Worm (Caenorhabditis elegans) whole organism, L4 larva: ENCODE data around the gene smg-9.
A peak's percentile ranks its signal among the peaks of the same experiment; 100 is the strongest.

Experiments
- F10B5.3 ChIP-seq: sonication (generic microtip); optimal IDR thresholded peaks from 2 replicates; lab custom pipeline; 2016; ENCODE audit warnings: mild to moderate bottlenecking, missing genetic modification characterization, missing compliant biosample characterization
- F26F4.8 ChIP-seq: fragments of 200-800 bp; sonication (Bioruptor generic); conservative IDR thresholded peaks from 2 replicates; pipeline ENCODE4 v1.3.6; 2022; ENCODE audit warnings: missing genetic modification characterization, missing compliant biosample characterization
- F44E2.7 ChIP-seq: fragments of 200-800 bp; sonication (Bioruptor generic); IDR thresholded peaks from 2 replicates; pipeline ENCODE4 v2.1.2; 2022; ENCODE audit warnings: missing genetic modification characterization, missing compliant biosample characterization
- R02D3.7 ChIP-seq: fragments of 150-350 bp; sonication (generic microtip); optimal IDR thresholded peaks from 3 replicates; lab custom pipeline; 2014; ENCODE audit warnings: missing biosample characterization, missing genetic modification characterization
- T20F7.1 ChIP-seq: fragments of 200-800 bp; sonication (Bioruptor generic); optimal IDR thresholded peaks from 2 replicates; lab custom pipeline; 2018; ENCODE audit warnings: mild to moderate bottlenecking, missing genetic modification characterization, missing compliant biosample characterization
- T26A8.4 ChIP-seq: fragments of 200-800 bp; sonication (Bioruptor generic); IDR thresholded peaks from 2 replicates; pipeline ENCODE4 v1.3.6; 2022; ENCODE audit warnings: missing genetic modification characterization, missing compliant biosample characterization
- Y105C5A.15 ChIP-seq: fragments of 200-800 bp; sonication (Bioruptor generic); IDR thresholded peaks from 2 replicates; pipeline ENCODE4 v1.3.6; 2022; ENCODE audit warnings: missing genetic modification characterization, missing compliant biosample characterization
- Y48G9A.11 ChIP-seq: fragments of 200-800 bp; sonication (Bioruptor generic); IDR thresholded peaks from 2 replicates; pipeline ENCODE4 v1.3.6; 2022; ENCODE audit warnings: missing genetic modification reagents, missing genetic modification characterization, missing compliant biosample characterization
- Y75B8A.6 ChIP-seq: fragments of 200-800 bp; sonication (Bioruptor generic); IDR thresholded peaks from 2 replicates; pipeline ENCODE4 v1.3.6; 2022; ENCODE audit warnings: missing genetic modification reagents, missing genetic modification characterization, missing compliant biosample characterization
- ZK337.2 ChIP-seq: fragments of 200-800 bp; sonication (Bioruptor generic); IDR thresholded peaks from 2 replicates; pipeline ENCODE4 v1.3.6; 2022; ENCODE audit warnings: missing genetic modification reagents, missing genetic modification characterization, missing compliant biosample characterization
- ZK546.5 ChIP-seq, 2 experiments: sonication (generic microtip); optimal IDR thresholded peaks; 2 replicates each; lab custom pipeline; 2017; ENCODE audit warnings: missing biosample characterization in 2 of 2, missing genetic modification characterization in 2 of 2
- aha-1 ChIP-seq: fragments of 150-350 bp; peaks from one replicate; lab custom pipeline; 2014; ENCODE audit warnings: missing biosample characterization, missing genetic modification characterization
- ama-1 ChIP-seq: fragments of 150-350 bp; optimal IDR thresholded peaks from 2 replicates; lab custom pipeline; 2014; ENCODE audit warnings: inconsistent platforms, mixed read lengths
- attf-4 ChIP-seq: sonication (generic microtip); optimal IDR thresholded peaks from 3 replicates; lab custom pipeline; 2017; ENCODE audit warnings: missing biosample characterization, missing genetic modification characterization
- ceh-44 ChIP-seq: fragments of 200-800 bp; sonication (Bioruptor generic); IDR thresholded peaks from 2 replicates; pipeline ENCODE4 v1.3.6; 2022; ENCODE audit warnings: missing genetic modification reagents, missing genetic modification characterization, missing compliant biosample characterization
- cey-2 ChIP-seq: sonication (generic microtip); optimal IDR thresholded peaks from 3 replicates; lab custom pipeline; 2017; ENCODE audit warnings: missing genetic modification characterization, mild to moderate bottlenecking, missing compliant biosample characterization, antibody characterized with exemption, borderline replicate concordance; ENCODE audit not compliant: insufficient read depth
- daf-12 ChIP-seq: fragments of 150-350 bp; optimal IDR thresholded peaks from 2 replicates; lab custom pipeline; 2014; ENCODE audit warnings: missing biosample characterization, missing genetic modification reagents, missing genetic modification characterization
- daf-19 ChIP-seq: fragments of 200-800 bp; sonication (Bioruptor generic); conservative IDR thresholded peaks from 2 replicates; pipeline ENCODE4 v1.3.6; 2022; ENCODE audit warnings: missing genetic modification characterization, missing compliant biosample characterization
- dmd-8 ChIP-seq: fragments of 200-800 bp; sonication (Bioruptor generic); IDR thresholded peaks from 2 replicates; pipeline ENCODE4 v1.3.6; 2022; ENCODE audit warnings: missing genetic modification characterization, missing compliant biosample characterization
- dpl-1 ChIP-seq: fragments of 150-350 bp; optimal IDR thresholded peaks from 2 replicates; lab custom pipeline; 2014; ENCODE audit warnings: missing biosample characterization, missing genetic modification reagents, missing genetic modification characterization
- duxl-1 ChIP-seq: sonication (generic microtip); optimal IDR thresholded peaks from 2 replicates; lab custom pipeline; 2016; ENCODE audit warnings: mild to moderate bottlenecking, missing genetic modification characterization, moderate library complexity, missing compliant biosample characterization; ENCODE audit not compliant: poor library complexity
- dve-1 ChIP-seq: sonication (generic microtip); optimal IDR thresholded peaks from 2 replicates; lab custom pipeline; 2017; ENCODE audit warnings: antibody characterized with exemption, mild to moderate bottlenecking, missing genetic modification characterization, missing compliant biosample characterization; ENCODE audit not compliant: insufficient read depth
- gei-8 ChIP-seq: fragments of 200-800 bp; sonication (Bioruptor generic); optimal IDR thresholded peaks from 2 replicates; lab custom pipeline; 2018; ENCODE audit warnings: mild to moderate bottlenecking, missing genetic modification characterization, missing compliant biosample characterization
- hlh-11 ChIP-seq: fragments of 200-800 bp; sonication (Bioruptor generic); optimal IDR thresholded peaks from 2 replicates; lab custom pipeline; 2018; ENCODE audit warnings: mild to moderate bottlenecking, missing genetic modification characterization, missing compliant biosample characterization
- hmg-1.1 ChIP-seq: fragments of 200-800 bp; sonication (Bioruptor generic); IDR thresholded peaks from 2 replicates; pipeline ENCODE4 v1.3.6; 2022; ENCODE audit warnings: missing genetic modification reagents, missing genetic modification characterization, missing compliant biosample characterization
- jun-1 ChIP-seq: fragments of 150-350 bp; optimal IDR thresholded peaks from 2 replicates; lab custom pipeline; 2014; ENCODE audit warnings: missing biosample characterization, missing genetic modification reagents, missing genetic modification characterization
- lim-7 ChIP-seq: fragments of 200-800 bp; sonication (Bioruptor generic); IDR thresholded peaks from 2 replicates; pipeline ENCODE4 v1.3.6; 2022; ENCODE audit warnings: missing genetic modification characterization, missing compliant biosample characterization
- lin-1 ChIP-seq: fragments of 200-800 bp; sonication (Bioruptor generic); IDR thresholded peaks from 2 replicates; pipeline ENCODE4 v1.3.6; 2022; ENCODE audit warnings: missing genetic modification reagents, missing genetic modification characterization, missing compliant biosample characterization
- lin-29 ChIP-seq: fragments of 200-800 bp; sonication (Bioruptor generic); IDR thresholded peaks from 2 replicates; pipeline ENCODE4 v1.3.6; 2022; ENCODE audit warnings: missing genetic modification reagents, missing genetic modification characterization, missing compliant biosample characterization
- lin-39 ChIP-seq: fragments of 150-350 bp; optimal IDR thresholded peaks from 2 replicates; lab custom pipeline; 2014; ENCODE audit warnings: missing biosample characterization, missing genetic modification reagents, missing genetic modification characterization
- mdl-1 ChIP-seq, 2 experiments: fragments of 150-350 bp in 1 of 2; sonication (generic microtip) in 1 of 2; optimal IDR thresholded peaks; 2 replicates each; lab custom pipeline; 2014 to 2017; ENCODE audit warnings: missing biosample characterization in 2 of 2, missing genetic modification characterization in 2 of 2
- mes-2 ChIP-seq: sonication (generic microtip); optimal IDR thresholded peaks from 2 replicates; lab custom pipeline; 2016; ENCODE audit warnings: missing genotype, mild to moderate bottlenecking, missing genetic modification characterization, missing compliant biosample characterization; ENCODE audit not compliant: poor library complexity, severe bottlenecking
- mxl-2 ChIP-seq: fragments of 200-800 bp; sonication (Bioruptor generic); conservative IDR thresholded peaks from 2 replicates; pipeline ENCODE4 v1.3.6; 2022; ENCODE audit warnings: missing genetic modification reagents, missing genetic modification characterization, missing compliant biosample characterization
- nhr-10 ChIP-seq: fragments of 150-350 bp; optimal IDR thresholded peaks from 2 replicates; lab custom pipeline; 2014; ENCODE audit warnings: missing biosample characterization, missing genetic modification characterization
- nhr-111 ChIP-seq: fragments of 200-800 bp; sonication (Bioruptor generic); optimal IDR thresholded peaks from 2 replicates; lab custom pipeline; 2018; ENCODE audit warnings: mild to moderate bottlenecking, missing genetic modification characterization, missing compliant biosample characterization
- nhr-42 ChIP-seq: fragments of 200-800 bp; sonication (Bioruptor generic); IDR thresholded peaks from 2 replicates; pipeline ENCODE4 v1.3.6; 2022; ENCODE audit warnings: missing genetic modification characterization, missing compliant biosample characterization
- nhr-48 ChIP-seq: sonication (generic microtip); optimal IDR thresholded peaks from 2 replicates; lab custom pipeline; 2016; ENCODE audit warnings: mild to moderate bottlenecking, missing genetic modification characterization, missing compliant biosample characterization
- nhr-6 ChIP-seq: fragments of 150-350 bp; optimal IDR thresholded peaks from 2 replicates; lab custom pipeline; 2014; ENCODE audit warnings: missing biosample characterization, missing genetic modification characterization
- nhr-76 ChIP-seq: fragments of 150-350 bp; optimal IDR thresholded peaks from 2 replicates; lab custom pipeline; 2014; ENCODE audit warnings: missing biosample characterization, missing genetic modification characterization
- php-3 ChIP-seq: fragments of 200-800 bp; sonication (Bioruptor generic); IDR thresholded peaks from 2 replicates; pipeline ENCODE4 v1.3.6; 2022; ENCODE audit warnings: missing genetic modification reagents, missing genetic modification characterization, missing compliant biosample characterization
- pqm-1 ChIP-seq: sonication (generic microtip); optimal IDR thresholded peaks from 2 replicates; lab custom pipeline; 2017; ENCODE audit warnings: missing biosample characterization, missing genetic modification characterization
- saeg-2 ChIP-seq: fragments of 200-800 bp; sonication (Bioruptor generic); IDR thresholded peaks from 2 replicates; pipeline ENCODE4 v1.3.6; 2022; ENCODE audit warnings: missing genetic modification reagents, missing genetic modification characterization, missing compliant biosample characterization
- sdz-12 ChIP-seq: fragments of 200-800 bp; sonication (Bioruptor generic); optimal IDR thresholded peaks from 2 replicates; lab custom pipeline; 2018; ENCODE audit warnings: mild to moderate bottlenecking, missing genetic modification characterization, missing compliant biosample characterization
- set-16 ChIP-seq: fragments of 200-800 bp; sonication (Bioruptor generic); IDR thresholded peaks from 2 replicates; pipeline ENCODE4 v1.3.6; 2022; ENCODE audit warnings: missing genetic modification reagents, missing genetic modification characterization, missing compliant biosample characterization
- snpc-4 ChIP-seq: fragments of 150-350 bp; optimal IDR thresholded peaks from 2 replicates; lab custom pipeline; 2014; ENCODE audit warnings: missing biosample characterization, missing genetic modification characterization
- spr-3 ChIP-seq: fragments of 200-800 bp; sonication (Bioruptor generic); optimal IDR thresholded peaks from 2 replicates; lab custom pipeline; 2018; ENCODE audit warnings: mild to moderate bottlenecking, missing genetic modification characterization, missing compliant biosample characterization
- tag-97 ChIP-seq: fragments of 200-800 bp; sonication (Bioruptor generic); IDR thresholded peaks from 2 replicates; pipeline ENCODE4 v1.3.6; 2022; ENCODE audit warnings: missing genetic modification characterization, missing compliant biosample characterization
- unc-130 ChIP-seq: sonication (generic microtip); optimal IDR thresholded peaks from 2 replicates; lab custom pipeline; 2016; ENCODE audit warnings: missing genetic modification reagents, missing genetic modification characterization, missing compliant biosample characterization
- zag-1 ChIP-seq: fragments of 150-350 bp; optimal IDR thresholded peaks from 2 replicates; lab custom pipeline; 2014; ENCODE audit warnings: missing biosample characterization, missing genetic modification characterization
- zip-11 ChIP-seq: fragments of 200-800 bp; sonication (Bioruptor generic); IDR thresholded peaks from 2 replicates; pipeline ENCODE4 v1.3.6; 2022; ENCODE audit warnings: missing genetic modification characterization, missing compliant biosample characterization
- ztf-11 ChIP-seq: fragments of 150-350 bp; optimal IDR thresholded peaks from 2 replicates; lab custom pipeline; 2014; ENCODE audit warnings: missing biosample characterization, missing genetic modification characterization
- ztf-7 ChIP-seq: fragments of 150-350 bp; optimal IDR thresholded peaks from 2 replicates; lab custom pipeline; 2014; ENCODE audit warnings: missing biosample characterization, missing genetic modification characterization

smg-9 gene

DNA sequence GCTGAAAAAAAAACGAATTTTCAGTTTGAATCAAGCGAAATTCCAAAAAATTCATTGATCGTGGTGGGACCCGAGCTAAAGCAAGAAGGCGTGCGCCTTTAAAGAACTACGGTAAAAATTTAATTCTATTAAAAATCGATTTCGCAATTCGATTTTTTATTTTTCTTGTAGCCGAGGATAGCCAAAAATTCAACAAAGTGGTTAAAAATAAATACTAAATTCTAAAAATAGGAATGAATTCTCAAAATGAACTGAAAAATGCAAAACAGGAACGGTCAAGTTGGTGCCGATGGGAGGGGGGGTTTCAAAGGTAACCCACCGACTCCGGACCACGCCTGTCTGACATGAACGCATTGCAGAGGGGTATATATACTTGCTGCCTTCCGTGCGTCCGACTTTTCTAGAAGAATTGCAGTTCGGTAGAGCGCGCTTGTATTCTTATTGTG, 48.5 kb upstream of the smg-9 start (continued):
- peak; percentile 23; the same call in 1 of the 2 replicates for TF ChIP-seq set-16 (GFP tag; lab: Robert Waterston, UW)
- TF ChIP-seq aha-1 (tag; lab: Kevin White, UChicago) = peak; percentile 75
- no peak for TF ChIP-seq gei-8 (GFP tag; lab: Kevin White, UChicago)
- no peak for TF ChIP-seq attf-4
- no peak for TF ChIP-seq nhr-6
- TF ChIP-seq nhr-42 (GFP tag; lab: Robert Waterston, UW) = peak; percentile 86
- TF ChIP-seq duxl-1 (tag; lab: Kevin White, UChicago) = peak; percentile 32
- peak; percentile 86 for TF ChIP-seq T26A8.4 (GFP tag; lab: Robert Waterston, UW)
- no peak for TF ChIP-seq daf-19
- TF ChIP-seq lin-39 (tag; lab: Kevin White, UChicago) = no peak
- peak; percentile 76 for TF ChIP-seq dve-1 (tag; lab: Kevin White, UChicago)
- peak; percentile 21 for TF ChIP-seq F10B5.3 (tag; lab: Kevin White, UChicago)
- TF ChIP-seq nhr-111 (GFP tag; lab: Kevin White, UChicago) = no peak
- no peak for TF ChIP-seq tag-97 (GFP tag; lab: Robert Waterston, UW)
- no peak for TF ChIP-seq saeg-2
- no peak for TF ChIP-seq sdz-12 (GFP tag; lab: Kevin White, UChicago)
- TF ChIP-seq zag-1 (tag; lab: Kevin White, UChicago) = no peak
- TF ChIP-seq php-3 = no peak; the same call in 1 of the 2 replicates
- TF ChIP-seq zip-11 (GFP tag; lab: Robert Waterston, UW) = no peak
- TF ChIP-seq ztf-7 (tag; lab: Kevin White, UChicago) = peak; percentile 39
- TF ChIP-seq F44E2.7 (GFP tag; lab: Robert Waterston, UW) = no peak
- no peak for TF ChIP-seq cey-2
- TF ChIP-seq hlh-11 (tag; lab: Kevin White, UChicago) = peak; percentile 47
- no peak for TF ChIP-seq mdl-1 (tag; optimal IDR thresholded peaks at IDR 0.05; lab: Kevin White, UChicago)
- peak; percentile 59; the same call in 1 of the 2 replicates for TF ChIP-seq lim-7
- TF ChIP-seq R02D3.7 (tag; lab: Kevin White, UChicago) = no peak
- no peak for TF ChIP-seq ZK546.5 (tag; optimal IDR thresholded peaks at IDR 0.05; lab: Kevin White, UChicago)
- TF ChIP-seq hmg-1.1 (GFP tag; lab: Robert Waterston, UW) = peak; percentile 77
- no peak for TF ChIP-seq lin-29 (GFP tag; lab: Robert Waterston, UW)
- TF ChIP-seq nhr-76 = no peak
- no peak for TF ChIP-seq F26F4.8 (GFP tag; lab: Robert Waterston, UW)
- TF ChIP-seq lin-1 (GFP tag; lab: Robert Waterston, UW) = peak; percentile 63; the same call in 1 of the 2 replicates
- peak; percentile 68 for TF ChIP-seq dpl-1 (GFP tag; lab: Kevin White, UChicago)
- no peak for TF ChIP-seq pqm-1
- no peak for TF ChIP-seq Y75B8A.6 (GFP tag; lab: Robert Waterston, UW)
- TF ChIP-seq jun-1 (tag; lab: Kevin White, UChicago) = no peak
- no peak for TF ChIP-seq T20F7.1 (GFP tag; lab: Kevin White, UChicago)
- TF ChIP-seq nhr-10 = no peak
- no peak for TF ChIP-seq ztf-11 (tag; lab: Kevin White, UChicago)
- no peak for TF ChIP-seq unc-130 (GFP tag; lab: Kevin White, UChicago)
- TF ChIP-seq Y48G9A.11 = peak; percentile 53; the same call in 1 of the 2 replicates
- no peak for TF ChIP-seq nhr-48 (tag; lab: Kevin White, UChicago)
- peak; percentile 57; the same call in 1 of the 2 replicates for TF ChIP-seq ceh-44
- TF ChIP-seq daf-12 (tag; lab: Kevin White, UChicago) = no peak
- peak; percentile 59; the same call in 1 of the 2 replicates for TF ChIP-seq dmd-8 (GFP tag; lab: Robert Waterston, UW)
- no peak for TF ChIP-seq spr-3 (GFP tag; lab: Kevin White, UChicago)
- no peak for TF ChIP-seq ama-1 (lab: Kevin White, UChicago)
- TF ChIP-seq mxl-2 = no peak
- TF ChIP-seq mes-2 (tag; lab: Kevin White, UChicago) = peak; percentile 83
- 0 out of 2 replicates have a peak, but pooled peaks have one; percentile 27 for TF ChIP-seq ZK337.2
- peak; percentile 87 for TF ChIP-seq snpc-4 (tag; lab: Kevin White, UChicago)
- TF ChIP-seq Y105C5A.15 = no peak
